Fruit fly (Drosophila melanogaster) whole organism, prepupa: Measurements from ENCODE around the gene Atx2.

Source experiments
- CG10631 ChIP-seq: fragments of 200-800 bp; sonication (Bioruptor generic); optimal IDR thresholded peaks from 2 replicates; lab custom pipeline; 2016; ENCODE audit warnings: missing biosample characterization, missing genetic modification characterization
- CG10669 ChIP-seq: fragments of 200-800 bp; sonication (Bioruptor generic); optimal IDR thresholded peaks from 3 replicates; lab custom pipeline; 2018; ENCODE audit warnings: missing biosample characterization, mild to moderate bottlenecking, missing genetic modification characterization, moderate library complexity
- CG11294 ChIP-seq: fragments of 200-800 bp; sonication (Bioruptor generic); IDR thresholded peaks from 2 replicates; pipeline ENCODE4 v1.3.6; 2022; ENCODE audit warnings: missing biosample characterization, missing genetic modification characterization
- CG11762 ChIP-seq: fragments of 200-800 bp; sonication (Bioruptor generic); optimal IDR thresholded peaks from 3 replicates; lab custom pipeline; 2016; ENCODE audit warnings: missing biosample characterization, missing genetic modification characterization; ENCODE audit not compliant: insufficient read depth
- CG1621 ChIP-seq: fragments of 200-800 bp; sonication (Bioruptor generic); optimal IDR thresholded peaks from 3 replicates; lab custom pipeline; 2018; ENCODE audit warnings: missing biosample characterization, mild to moderate bottlenecking, missing genetic modification characterization
- CG3032 ChIP-seq: fragments of 200-800 bp; optimal IDR thresholded peaks from 2 replicates; lab custom pipeline; 2019; ENCODE audit warnings: missing biosample characterization, mild to moderate bottlenecking, missing genetic modification characterization, moderate library complexity
- CG31627 ChIP-seq: fragments of 200-800 bp; sonication (Bioruptor generic); optimal IDR thresholded peaks from 3 replicates; lab custom pipeline; 2016; ENCODE audit warnings: missing biosample characterization, missing genetic modification characterization
- CG3919 ChIP-seq: fragments of 200-800 bp; sonication (Bioruptor generic); optimal IDR thresholded peaks from 3 replicates; lab custom pipeline; 2016; ENCODE audit warnings: missing biosample characterization, missing genetic modification characterization
- CG6163 ChIP-seq: fragments of 200-800 bp; sonication (Bioruptor generic); IDR thresholded peaks from 3 replicates; pipeline ENCODE4 v1.3.6; 2022; ENCODE audit warnings: missing biosample characterization, missing genetic modification characterization
- CG6276 ChIP-seq: fragments of 200-800 bp; sonication (Bioruptor generic); optimal IDR thresholded peaks from 2 replicates; lab custom pipeline; 2017; ENCODE audit warnings: missing biosample characterization, mild to moderate bottlenecking, missing genetic modification characterization
- CG6792 ChIP-seq: fragments of 200-800 bp; sonication (Bioruptor generic); optimal IDR thresholded peaks from 3 replicates; lab custom pipeline; 2016; ENCODE audit warnings: missing biosample characterization, missing genetic modification characterization
- CG7368 ChIP-seq: fragments of 200-800 bp; sonication (Bioruptor generic); optimal IDR thresholded peaks from 3 replicates; lab custom pipeline; 2016; ENCODE audit warnings: missing biosample characterization, missing genetic modification characterization
- CG8319 ChIP-seq: fragments of 200-800 bp; sonication (Bioruptor generic); optimal IDR thresholded peaks from 3 replicates; lab custom pipeline; 2016; ENCODE audit warnings: missing biosample characterization, missing genetic modification characterization
- CG8632 ChIP-seq: fragments of 200-800 bp; sonication (Bioruptor generic); optimal IDR thresholded peaks from 3 replicates; lab custom pipeline; 2016; ENCODE audit warnings: missing biosample characterization, missing genetic modification characterization
- CG9139 ChIP-seq: fragments of 200-800 bp; sonication (Bioruptor generic); optimal IDR thresholded peaks from 3 replicates; lab custom pipeline; 2017; ENCODE audit warnings: missing biosample characterization, mild to moderate bottlenecking, missing genetic modification characterization
- Eip75B ChIP-seq: fragments of 200-800 bp; sonication (Bioruptor generic); optimal IDR thresholded peaks from 3 replicates; lab custom pipeline; 2016; ENCODE audit warnings: missing biosample characterization, missing genetic modification characterization
- Eip78C ChIP-seq: fragments of 200-800 bp; sonication (Bioruptor generic); peaks from one replicate; lab custom pipeline; 2016; ENCODE audit warnings: missing biosample characterization, missing genetic modification characterization
- Ets21C ChIP-seq: fragments of 200-800 bp; sonication (Bioruptor generic); optimal IDR thresholded peaks from 3 replicates; lab custom pipeline; 2016; ENCODE audit warnings: missing biosample characterization, missing genetic modification characterization
- Ets96B ChIP-seq: fragments of 200-800 bp; optimal IDR thresholded peaks from 2 replicates; lab custom pipeline; 2019; ENCODE audit warnings: missing biosample characterization, mild to moderate bottlenecking, missing genetic modification characterization, moderate library complexity
- Gug ChIP-seq: fragments of 200-800 bp; sonication (Bioruptor generic); IDR thresholded peaks from 2 replicates; pipeline ENCODE4 v1.3.6; 2022; ENCODE audit warnings: missing biosample characterization, missing genetic modification characterization
- Hr38 ChIP-seq: sonication (Bioruptor generic); optimal IDR thresholded peaks from 2 replicates; lab custom pipeline; 2016; ENCODE audit warnings: missing biosample characterization, missing genetic modification characterization
- Met ChIP-seq: fragments of 200-800 bp; sonication (Bioruptor generic); optimal IDR thresholded peaks from 3 replicates; lab custom pipeline; 2016; ENCODE audit warnings: missing biosample characterization, missing genetic modification characterization
- Smox ChIP-seq: fragments of 200-800 bp; sonication (Bioruptor generic); optimal IDR thresholded peaks from 3 replicates; lab custom pipeline; 2016; ENCODE audit warnings: missing biosample characterization, missing genetic modification characterization
- Sox14 ChIP-seq: fragments of 200-800 bp; sonication (Bioruptor generic); optimal IDR thresholded peaks from 3 replicates; lab custom pipeline; 2016; ENCODE audit warnings: missing biosample characterization, missing genetic modification characterization
- Sox15 ChIP-seq: fragments of 200-800 bp; sonication (Bioruptor generic); optimal IDR thresholded peaks from 3 replicates; lab custom pipeline; 2016; ENCODE audit warnings: missing biosample characterization, missing genetic modification characterization
- achi ChIP-seq: fragments of 200-800 bp; sonication (Bioruptor generic); optimal IDR thresholded peaks from 3 replicates; lab custom pipeline; 2016; ENCODE audit warnings: missing biosample characterization, missing genetic modification characterization
- acj6 ChIP-seq: fragments of 200-800 bp; sonication (Bioruptor generic); optimal IDR thresholded peaks from 3 replicates; lab custom pipeline; 2016; ENCODE audit warnings: missing biosample characterization, missing genetic modification characterization
- dac ChIP-seq: fragments of 200-800 bp; sonication (Bioruptor generic); optimal IDR thresholded peaks from 2 replicates; lab custom pipeline; 2017; ENCODE audit warnings: missing biosample characterization, mild to moderate bottlenecking, missing genetic modification characterization
- dsx ChIP-seq: fragments of 200-800 bp; optimal IDR thresholded peaks from 3 replicates; lab custom pipeline; 2019; ENCODE audit warnings: missing biosample characterization, mild to moderate bottlenecking, missing genetic modification characterization, moderate library complexity; ENCODE audit not compliant: poor library complexity, severe bottlenecking
- eg ChIP-seq: fragments of 200-800 bp; sonication (Bioruptor generic); IDR thresholded peaks from 3 replicates; pipeline ENCODE4 v1.3.6; 2022; ENCODE audit warnings: missing biosample characterization, missing genetic modification characterization
- esn ChIP-seq: fragments of 200-800 bp; sonication (Bioruptor generic); optimal IDR thresholded peaks from 2 replicates; lab custom pipeline; 2016; ENCODE audit warnings: missing biosample characterization, mild to moderate bottlenecking, missing genetic modification characterization, moderate library complexity
- fd59A ChIP-seq: fragments of 200-800 bp; sonication (Bioruptor generic); optimal IDR thresholded peaks from 2 replicates; lab custom pipeline; 2017; ENCODE audit warnings: missing biosample characterization, mild to moderate bottlenecking, missing genetic modification characterization, missing genetic modification reagents
- fkh ChIP-seq: fragments of 200-800 bp; sonication (Bioruptor generic); optimal IDR thresholded peaks from 3 replicates; lab custom pipeline; 2017; ENCODE audit warnings: missing biosample characterization, mild to moderate bottlenecking, missing genetic modification characterization, moderate library complexity
- lz ChIP-seq: fragments of 200-800 bp; sonication (Bioruptor generic); optimal IDR thresholded peaks from 3 replicates; lab custom pipeline; 2016; ENCODE audit warnings: missing biosample characterization, missing genetic modification characterization
- pdm3 ChIP-seq: fragments of 200-800 bp; sonication (Bioruptor generic); optimal IDR thresholded peaks from 3 replicates; lab custom pipeline; 2016; ENCODE audit warnings: missing biosample characterization, missing genetic modification characterization
- spab ChIP-seq: fragments of 200-800 bp; sonication (Bioruptor generic); optimal IDR thresholded peaks from 2 replicates; lab custom pipeline; 2017; ENCODE audit warnings: missing biosample characterization, mild to moderate bottlenecking, missing genetic modification characterization, missing genetic modification reagents
- ss ChIP-seq, 2 experiments: fragments of 200-800 bp; sonication (Bioruptor generic); optimal IDR thresholded peaks; 2 replicates in 1 of 2; 3 replicates in 1 of 2; lab custom pipeline; 2017 to 2018; ENCODE audit warnings: mild to moderate bottlenecking in 2 of 2, missing biosample characterization in 2 of 2, missing genetic modification characterization in 2 of 2, moderate library complexity in 1 of 2
- svp ChIP-seq: fragments of 200-800 bp; sonication (Bioruptor generic); peaks from one replicate; lab custom pipeline; 2016; ENCODE audit warnings: missing biosample characterization, missing genetic modification characterization

Atx2 gene

dm6 chr3R:15366839-15367238 is 41.4 kb upstream of the Atx2 start (continued):
- TF ChIP-seq CG3919 (no peak), Sox15 (no peak), lz (peak; percentile 43), dsx (GFP tag; lab: Kevin White, UChicago) (peak; percentile 58), CG31627 (GFP tag; lab: Kevin White, UChicago) (peak; percentile 18), CG10669 (GFP tag; lab: Kevin White, UChicago) (no peak), dac (no peak), CG6276 (GFP tag; lab: Kevin White, UChicago) (no peak), Met (GFP tag; lab: Kevin White, UChicago) (no peak), CG9139 (GFP tag; lab: Kevin White, UChicago) (no peak), fd59A (GFP tag; lab: Kevin White, UChicago) (no peak), CG7368 (no peak), acj6 (no peak), CG8632 (GFP tag; lab: Kevin White, UChicago) (no peak), CG11294 (no peak), CG6792 (GFP tag; lab: Kevin White, UChicago) (peak; percentile 50), CG8319 (no peak), esn (peak; percentile 68), Eip78C (GFP tag; lab: Kevin White, UChicago) (peak; percentile 73), Sox14 (GFP tag; lab: Kevin White, UChicago) (no peak), CG11762 (GFP tag; lab: Kevin White, UChicago) (no peak), fkh (GFP tag; lab: Kevin White, UChicago) (no peak), pdm3 (no peak), Hr38 (GFP tag; lab: Kevin White, UChicago) (no peak), Gug (GFP tag; lab: Robert Waterston, UW) (no peak), spab (GFP tag; lab: Kevin White, UChicago) (no peak), Ets96B (tag; lab: Kevin White, UChicago) (peak; percentile 57), Ets21C (GFP tag; lab: Kevin White, UChicago) (no peak), svp (GFP tag; lab: Kevin White, UChicago) (peak; percentile 94), CG6163 (GFP tag; lab: Robert Waterston, UW) (peak; percentile 60; the same call in 2 of the 3 replicates), ss (GFP tag; optimal IDR thresholded peaks at IDR 0.05; lab: Kevin White, UChicago) (no peak)
- TF ChIP-seq, all 60 proteins: peak for 14

dm6 chr3R:15367477-15367876 is 40.7 kb upstream of the Atx2 start, which contains the start of gene CG34404:
Gene CG34404, minus strand, starts transcription at chr3R:15367665.
- peak; percentile 22 for TF ChIP-seq esn
- peak; percentile 40 for TF ChIP-seq Eip78C (GFP tag; lab: Kevin White, UChicago)
- no peak for TF ChIP-seq CG10631 (GFP tag; lab: Kevin White, UChicago)
- no peak for TF ChIP-seq eg
- no peak for TF ChIP-seq CG1621 (tag; lab: Kevin White, UChicago)

dm6 chr3R:15369742-15370141 is 38.5 kb upstream of the Atx2 start, which contains the start of gene CG14868:
Gene CG14868, minus strand, starts transcription at chr3R:15369945.
- no peak for TF ChIP-seq Smox (GFP tag; lab: Kevin White, UChicago)
- no peak for TF ChIP-seq Sox14 (GFP tag; lab: Kevin White, UChicago)
- no peak for TF ChIP-seq CG3032 (tag; lab: Kevin White, UChicago)
- no peak for TF ChIP-seq CG6792 (GFP tag; lab: Kevin White, UChicago)
- TF ChIP-seq CG9139 (GFP tag; lab: Kevin White, UChicago), result no peak
- TF ChIP-seq achi (GFP tag; lab: Kevin White, UChicago), result no peak
- no peak for TF ChIP-seq Eip75B
- no peak for TF ChIP-seq spab (GFP tag; lab: Kevin White, UChicago)
- TF ChIP-seq Sox15, result no peak
- no peak for TF ChIP-seq CG11294
- TF ChIP-seq Eip78C (GFP tag; lab: Kevin White, UChicago), result no peak
- TF ChIP-seq, all 60 proteins: peak for 0
